Worm (Caenorhabditis elegans): Measurements from ENCODE around the gene gei-8.
A peak's percentile ranks its signal among the peaks of the same experiment; 100 is the strongest.

The gei-8 gene

ce11 chrIII:8163788-8164423, 42.9 kb upstream of the gei-8 start, which contains the start of gene prp-8 (continued):
- peak; percentile 50 for TF ChIP-seq egl-27 (tag; optimal IDR thresholded peaks at IDR 0.05)
- peak; percentile 48 for TF ChIP-seq ama-1 (optimal IDR thresholded peaks at IDR 0.05)
- TF ChIP-seq ztf-11 (tag; optimal IDR thresholded peaks at IDR 0.05): no peak

- TF ChIP-seq mbf-1 (tag; optimal IDR thresholded peaks at IDR 0.05) (no peak), unc-55 (GFP tag; optimal IDR thresholded peaks at IDR 0.05) (peak; percentile 9)
Measured at ce11 chrIII:8163283-8163682, 42.3 kb upstream of the gei-8 start, which contains the start of gene bath-42. Gene bath-42, minus strand, starts transcription at chrIII:8163383.

- TF ChIP-seq lsy-2 (tag; optimal IDR thresholded peaks at IDR 0.05) (no peak), lin-13 (GFP tag; optimal IDR thresholded peaks at IDR 0.05) (no peak), fos-1 (tag; optimal IDR thresholded peaks at IDR 0.05) (no peak), mbf-1 (tag; optimal IDR thresholded peaks at IDR 0.05) (no peak), zag-1 (tag; optimal IDR thresholded peaks at IDR 0.05) (no peak), nhr-237 (tag; optimal IDR thresholded peaks at IDR 0.05) (no peak), C34F6.9 (tag; optimal IDR thresholded peaks at IDR 0.05) (no peak), nhr-12 (tag; optimal IDR thresholded peaks at IDR 0.05) (no peak), nhr-11 (tag; optimal IDR thresholded peaks at IDR 0.05) (no peak), skn-1 (tag; optimal IDR thresholded peaks at IDR 0.05) (no peak), nhr-77 (tag; optimal IDR thresholded peaks at IDR 0.05) (no peak), sma-9 (GFP tag; optimal IDR thresholded peaks at IDR 0.05) (no peak), sma-9 (tag; optimal IDR thresholded peaks at IDR 0.05) (no peak), elt-1 (tag; optimal IDR thresholded peaks at IDR 0.05) (no peak), alr-1 (tag; optimal IDR thresholded peaks at IDR 0.05) (no peak), lin-11 (tag; optimal IDR thresholded peaks at IDR 0.05) (no peak), dmd-4 (tag; optimal IDR thresholded peaks at IDR 0.05) (no peak), unc-39 (tag; optimal IDR thresholded peaks at IDR 0.05) (no peak)
Measured at ce11 chrIII:8161238-8161637, 40.2 kb upstream of the gei-8 start, which contains the start of gene inpp-5K. Gene inpp-5K, minus strand, starts transcription at chrIII:8161338.

ce11 chrIII:8158140-8158786, 37.2 kb upstream of the gei-8 start, which contains the start of gene atg-13:
Gene atg-13, minus strand, starts transcription at chrIII:8158190.
- TF ChIP-seq nhr-77 (tag; optimal IDR thresholded peaks at IDR 0.05) (no peak), nhr-129 (tag; optimal IDR thresholded peaks at IDR 0.05) (peak; percentile 17), peb-1 (tag; optimal IDR thresholded peaks at IDR 0.05) (no peak), unc-62 (GFP tag; optimal IDR thresholded peaks at IDR 0.05) (no peak), lin-39 (tag; optimal IDR thresholded peaks at IDR 0.05) (no peak), sem-4 (tag; optimal IDR thresholded peaks at IDR 0.05) (no peak), unc-55 (GFP tag; optimal IDR thresholded peaks at IDR 0.05) (no peak), C34F6.9 (tag; optimal IDR thresholded peaks at IDR 0.05) (no peak), nhr-237 (tag; optimal IDR thresholded peaks at IDR 0.05) (no peak), nhr-11 (tag; optimal IDR thresholded peaks at IDR 0.05) (no peak), mab-5 (tag; optimal IDR thresholded peaks at IDR 0.05) (no peak), gmeb-1 (tag; optimal IDR thresholded peaks at IDR 0.05) (peak; percentile 8), blmp-1 (tag; optimal IDR thresholded peaks at IDR 0.05; ENCODE audit: insufficient read depth) (no peak), elt-1 (tag; optimal IDR thresholded peaks at IDR 0.05) (no peak), ztf-1 (GFP tag; conservative IDR thresholded peaks at IDR 0.05) (no peak), egl-27 (tag; optimal IDR thresholded peaks at IDR 0.05) (no peak), skn-1 (tag; optimal IDR thresholded peaks at IDR 0.05) (no peak), lin-13 (GFP tag; optimal IDR thresholded peaks at IDR 0.05) (no peak), lsy-2 (tag; optimal IDR thresholded peaks at IDR 0.05) (peak in 1 of 2 experiments; percentile 34), ztf-4 (tag; optimal IDR thresholded peaks at IDR 0.05) (no peak), fos-1 (tag; optimal IDR thresholded peaks at IDR 0.05) (peak; percentile 1), sma-3 (GFP tag; optimal IDR thresholded peaks at IDR 0.05) (no peak), nhr-12 (tag; optimal IDR thresholded peaks at IDR 0.05) (no peak), elt-3 (tag; optimal IDR thresholded peaks at IDR 0.05) (no peak), alr-1 (tag; optimal IDR thresholded peaks at IDR 0.05) (no peak), mdl-1 (tag; optimal IDR thresholded peaks at IDR 0.05) (no peak), unc-39 (tag; optimal IDR thresholded peaks at IDR 0.05) (no peak), nhr-23 (tag; optimal IDR thresholded peaks at IDR 0.05) (no peak), F13H6.1 (tag; optimal IDR thresholded peaks at IDR 0.05) (no peak), Y55F3AM.14 (GFP tag; optimal IDR thresholded peaks at IDR 0.05) (no peak), aly-2 (tag; optimal IDR thresholded peaks at IDR 0.05) (no peak)
